Worm (Caenorhabditis elegans) whole organism, early embryonic: Measurements from ENCODE around the gene F23H11.7.

Experiments
- ama-1 ChIP-seq: fragments of 150-350 bp; optimal IDR thresholded peaks from 2 replicates; lab custom pipeline; 2014
- ceh-13 ChIP-seq: fragments of 200-800 bp; sonication (Bioruptor generic); optimal IDR thresholded peaks from 2 replicates; lab custom pipeline; 2018; ENCODE audit warnings: mild to moderate bottlenecking, missing genetic modification characterization, missing compliant biosample characterization
- flt-1 ChIP-seq: fragments of 200-800 bp; sonication (Bioruptor generic); IDR thresholded peaks from 2 replicates; pipeline ENCODE4 v1.3.6; 2022; ENCODE audit warnings: missing genetic modification characterization, missing compliant biosample characterization
- hmbx-1 ChIP-seq: sonication (generic microtip); optimal IDR thresholded peaks from 2 replicates; lab custom pipeline; 2016; ENCODE audit warnings: mild to moderate bottlenecking, missing genetic modification characterization, missing compliant biosample characterization
- hnd-1 ChIP-seq: sonication (generic microtip); optimal IDR thresholded peaks from 2 replicates; lab custom pipeline; 2016; ENCODE audit warnings: missing genetic modification characterization, missing compliant biosample characterization
- pes-1 ChIP-seq: fragments of 200-800 bp; sonication (Bioruptor generic); IDR thresholded peaks from 2 replicates; pipeline ENCODE4 v1.3.6; 2022; ENCODE audit warnings: missing genetic modification reagents, missing genetic modification characterization, missing compliant biosample characterization
- scrt-1 ChIP-seq: fragments of 200-800 bp; sonication (Bioruptor generic); IDR thresholded peaks from 2 replicates; pipeline ENCODE4 v1.3.6; 2022; ENCODE audit warnings: missing genetic modification characterization, missing compliant biosample characterization
- sea-1 ChIP-seq: fragments of 200-800 bp; sonication (Bioruptor generic); conservative IDR thresholded peaks from 2 replicates; pipeline ENCODE4 v1.3.6; 2022; ENCODE audit warnings: missing genetic modification characterization, missing compliant biosample characterization
- tbx-37 ChIP-seq: fragments of 200-800 bp; sonication (Bioruptor generic); conservative IDR thresholded peaks from 2 replicates; pipeline ENCODE4 v1.3.6; 2022; ENCODE audit warnings: missing genetic modification reagents, missing genetic modification characterization, missing compliant biosample characterization
- tra-4 ChIP-seq: sonication (generic microtip); optimal IDR thresholded peaks from 2 replicates; lab custom pipeline; 2017; ENCODE audit warnings: missing genetic modification characterization, missing compliant biosample characterization

DNA sequence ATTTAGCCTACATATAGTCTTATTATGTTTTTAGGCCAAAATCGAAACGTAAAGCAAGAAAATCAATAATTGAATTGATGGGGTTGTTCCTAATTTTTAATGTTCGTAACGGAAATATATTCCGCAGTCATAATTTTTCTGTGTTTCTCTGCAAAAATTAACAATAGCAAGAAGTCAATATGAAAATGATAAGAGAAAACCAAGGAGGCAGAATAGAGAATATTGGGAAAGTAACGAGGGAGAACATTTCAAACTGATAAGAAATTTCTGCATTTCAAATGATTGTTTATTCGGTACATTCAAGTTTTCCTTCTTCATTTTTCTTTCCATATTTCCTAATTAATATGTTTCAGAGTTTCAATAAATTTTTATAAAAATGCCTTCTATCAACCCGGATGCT is 36.8 kb upstream of the F23H11.7 start, which contains the start of gene fbxa-54:
- no peak for TF ChIP-seq hnd-1 (tag; lab: Kevin White, UChicago)
- TF ChIP-seq tra-4 (tag; lab: Kevin White, UChicago) = no peak
- TF ChIP-seq scrt-1 = no peak
- no peak for TF ChIP-seq flt-1
- no peak for TF ChIP-seq tbx-37 (GFP tag; lab: Robert Waterston, UW)
- TF ChIP-seq ama-1 (lab: Kevin White, UChicago) = no peak
- TF ChIP-seq pes-1 (GFP tag; lab: Robert Waterston, UW) = no peak
- no peak for TF ChIP-seq hmbx-1 (tag; lab: Kevin White, UChicago)
- TF ChIP-seq sea-1 (GFP tag; lab: Robert Waterston, UW) = no peak
- TF ChIP-seq ceh-13 (GFP tag; lab: Kevin White, UChicago) = no peak
